Fruit fly (Drosophila melanogaster) whole organism, embryonic: ENCODE measurements around the gene CG33969.
A peak's percentile ranks its signal among the peaks of the same experiment; 100 is the strongest.

Source experiments
- Bgb ChIP-seq: fragments of 200-800 bp; sonication (Bioruptor generic); IDR thresholded peaks from 2 replicates; pipeline ENCODE4 v1.3.6; 2022; ENCODE audit warnings: missing biosample characterization, missing genetic modification characterization; ENCODE audit not compliant: partially characterized antibody
- CG1024 ChIP-seq: fragments of 200-800 bp; sonication (Bioruptor generic); IDR thresholded peaks from 2 replicates; pipeline ENCODE4 v1.3.6; 2022; ENCODE audit warnings: missing biosample characterization, missing genetic modification characterization
- CG10267 ChIP-seq: fragments of 200-800 bp; sonication (Bioruptor generic); optimal IDR thresholded peaks from 2 replicates; lab custom pipeline; 2018; ENCODE audit warnings: missing biosample characterization, mild to moderate bottlenecking, missing genetic modification characterization, moderate library complexity
- CG12744 ChIP-seq: fragments of 200-800 bp; sonication (Bioruptor generic); optimal IDR thresholded peaks from 2 replicates; lab custom pipeline; 2016; ENCODE audit warnings: missing biosample characterization, missing genetic modification characterization
- CG13123 ChIP-seq: fragments of 200-800 bp; sonication (Bioruptor generic); optimal IDR thresholded peaks from 2 replicates; lab custom pipeline; 2016; ENCODE audit warnings: missing biosample characterization, missing genetic modification characterization
- CG13287 ChIP-seq: fragments of 200-800 bp; sonication (Bioruptor generic); IDR thresholded peaks from 2 replicates; pipeline ENCODE4 v1.3.6; 2022; ENCODE audit warnings: missing biosample characterization, missing genetic modification characterization; ENCODE audit not compliant: partially characterized antibody
- CG13424 ChIP-seq: fragments of 200-800 bp; sonication (Bioruptor generic); optimal IDR thresholded peaks from 2 replicates; lab custom pipeline; 2019; ENCODE audit warnings: missing biosample characterization, mild to moderate bottlenecking, missing genetic modification characterization, moderate library complexity
- CG15011 ChIP-seq: fragments of 200-800 bp; sonication (Bioruptor generic); optimal IDR thresholded peaks from 3 replicates; lab custom pipeline; 2018; ENCODE audit warnings: missing biosample characterization, mild to moderate bottlenecking, missing genetic modification characterization
- CG17829 ChIP-seq: fragments of 200-800 bp; optimal IDR thresholded peaks from 2 replicates; lab custom pipeline; 2019; ENCODE audit warnings: missing biosample characterization, mild to moderate bottlenecking, missing genetic modification characterization, moderate library complexity
- CG2202 ChIP-seq: fragments of 200-800 bp; sonication (Bioruptor generic); optimal IDR thresholded peaks from 2 replicates; lab custom pipeline; 2018; ENCODE audit warnings: missing biosample characterization, mild to moderate bottlenecking, missing genetic modification characterization
- CG2712 ChIP-seq: fragments of 200-800 bp; optimal IDR thresholded peaks from 3 replicates; lab custom pipeline; 2019; ENCODE audit warnings: missing biosample characterization, mild to moderate bottlenecking, missing genetic modification characterization, moderate library complexity
- CG30020 ChIP-seq: fragments of 200-800 bp; optimal IDR thresholded peaks from 2 replicates; lab custom pipeline; 2019; ENCODE audit warnings: missing biosample characterization, mild to moderate bottlenecking, missing genetic modification characterization, moderate library complexity
- CG32767 ChIP-seq: fragments of 200-800 bp; sonication (Bioruptor generic); IDR thresholded peaks from 2 replicates; pipeline ENCODE4 v1.3.6; 2022; ENCODE audit warnings: missing biosample characterization, missing genetic modification characterization
- CG34224 ChIP-seq: fragments of 200-800 bp; sonication (Bioruptor generic); IDR thresholded peaks from 3 replicates; pipeline ENCODE4 v1.3.6; 2022; ENCODE audit warnings: missing biosample characterization, missing genetic modification characterization; ENCODE audit not compliant: partially characterized antibody
- CG4360 ChIP-seq: fragments of 200-800 bp; sonication (Bioruptor generic); IDR thresholded peaks from 2 replicates; pipeline ENCODE4 v1.3.6; 2022; ENCODE audit warnings: missing biosample characterization, missing genetic modification characterization
- CG6791 ChIP-seq: fragments of 200-800 bp; sonication (Bioruptor generic); IDR thresholded peaks from 3 replicates; pipeline ENCODE4 v1.3.6; 2022; ENCODE audit warnings: missing biosample characterization, missing genetic modification characterization; ENCODE audit not compliant: partially characterized antibody
- CG7271 ChIP-seq: fragments of 200-800 bp; sonication (Bioruptor generic); optimal IDR thresholded peaks from 2 replicates; lab custom pipeline; 2018; ENCODE audit warnings: missing biosample characterization, mild to moderate bottlenecking, missing genetic modification characterization, moderate library complexity
- CG7928 ChIP-seq: fragments of 200-800 bp; sonication (Bioruptor generic); optimal IDR thresholded peaks from 2 replicates; lab custom pipeline; 2017; ENCODE audit warnings: missing biosample characterization, mild to moderate bottlenecking, missing genetic modification characterization
- CG7963 ChIP-seq: fragments of 200-800 bp; sonication (Bioruptor generic); IDR thresholded peaks from 3 replicates; pipeline ENCODE4 v1.3.6; 2022; ENCODE audit warnings: missing biosample characterization, missing genetic modification characterization; ENCODE audit not compliant: partially characterized antibody
- CG8924 ChIP-seq: fragments of 200-800 bp; optimal IDR thresholded peaks from 3 replicates; lab custom pipeline; 2019; ENCODE audit warnings: missing biosample characterization, mild to moderate bottlenecking, missing genetic modification characterization, moderate library complexity
- CG8944 ChIP-seq: fragments of 200-800 bp; sonication (Bioruptor generic); optimal IDR thresholded peaks from 3 replicates; lab custom pipeline; 2016; ENCODE audit warnings: missing biosample characterization, missing genetic modification characterization
- CG9727 ChIP-seq: fragments of 200-800 bp; sonication (Bioruptor generic); optimal IDR thresholded peaks from 3 replicates; lab custom pipeline; 2017; ENCODE audit warnings: missing biosample characterization, mild to moderate bottlenecking, missing genetic modification characterization
- Chrac-16 ChIP-seq: fragments of 200-800 bp; sonication (Bioruptor generic); optimal IDR thresholded peaks from 3 replicates; lab custom pipeline; 2016; ENCODE audit warnings: missing biosample characterization, missing genetic modification characterization
- Dp ChIP-seq: fragments of 200-800 bp; sonication (Bioruptor generic); optimal IDR thresholded peaks from 2 replicates; lab custom pipeline; 2018; ENCODE audit warnings: missing biosample characterization, mild to moderate bottlenecking, missing genetic modification characterization, moderate library complexity
- Dref ChIP-seq: fragments of 200-800 bp; sonication (Bioruptor generic); IDR thresholded peaks from 2 replicates; pipeline ENCODE4 v1.3.6; 2022; ENCODE audit warnings: missing biosample characterization, missing genetic modification characterization
- Eip74EF ChIP-seq, 2 experiments: fragments of 200-800 bp in 1 of 2; fragments of >200 bp in 1 of 2; sonication (Bioruptor generic) in 1 of 2; optimal IDR thresholded peaks; 2 replicates each; lab custom pipeline; 2017 to 2019; ENCODE audit warnings: missing biosample characterization in 2 of 2, missing genetic modification characterization in 2 of 2, mild to moderate bottlenecking in 1 of 2, moderate library complexity in 1 of 2
- Ets65A ChIP-seq: fragments of 200-800 bp; sonication (Bioruptor generic); peaks from one replicate; lab custom pipeline; 2016; ENCODE audit warnings: missing biosample characterization, missing genetic modification characterization
- Fer3 ChIP-seq: fragments of 200-800 bp; sonication (Bioruptor generic); optimal IDR thresholded peaks from 2 replicates; lab custom pipeline; 2018; ENCODE audit warnings: missing biosample characterization, mild to moderate bottlenecking, missing genetic modification characterization, moderate library complexity
- H15 ChIP-seq: fragments of 200-800 bp; sonication (Bioruptor generic); IDR thresholded peaks from 3 replicates; pipeline ENCODE4 v1.3.6; 2022; ENCODE audit warnings: missing biosample characterization, missing genetic modification characterization
- HmgZ ChIP-seq: fragments of 200-800 bp; sonication (Bioruptor generic); optimal IDR thresholded peaks from 2 replicates; lab custom pipeline; 2018; ENCODE audit warnings: missing biosample characterization, mild to moderate bottlenecking, missing genetic modification characterization
- MBD-R2 ChIP-seq: fragments of 200-800 bp; sonication (Bioruptor generic); IDR thresholded peaks from 2 replicates; pipeline ENCODE4 v1.3.6; 2022; ENCODE audit warnings: missing biosample characterization, missing genetic modification characterization
- NC2β ChIP-seq: fragments of 200-800 bp; sonication (Bioruptor generic); optimal IDR thresholded peaks from 2 replicates; lab custom pipeline; 2016; ENCODE audit warnings: missing biosample characterization, missing genetic modification characterization
- Oli ChIP-seq: fragments of 200-800 bp; sonication (Bioruptor generic); optimal IDR thresholded peaks from 2 replicates; lab custom pipeline; 2018; ENCODE audit warnings: missing biosample characterization, mild to moderate bottlenecking, missing genetic modification characterization, moderate library complexity
- Pdp1 ChIP-seq, 2 experiments: fragments of 200-800 bp; sonication (Bioruptor generic); optimal IDR thresholded peaks; 3 replicates each; lab custom pipeline; 2016; ENCODE audit warnings: missing biosample characterization in 2 of 2, missing genetic modification characterization in 2 of 2, mild to moderate bottlenecking in 1 of 2, moderate library complexity in 1 of 2
- Sin3A ChIP-seq: fragments of >200 bp; optimal IDR thresholded peaks from 2 replicates; lab custom pipeline; 2018
- ap ChIP-seq: fragments of 200-800 bp; sonication (Bioruptor generic); IDR thresholded peaks from 2 replicates; pipeline ENCODE4 v1.3.6; 2022; ENCODE audit warnings: missing biosample characterization, missing genetic modification characterization
- ato ChIP-seq: fragments of 200-800 bp; sonication (Bioruptor generic); IDR thresholded peaks from 2 replicates; pipeline ENCODE4 v1.3.6; 2022; ENCODE audit warnings: missing biosample characterization, missing genetic modification characterization; ENCODE audit not compliant: partially characterized antibody
- bbx ChIP-seq: fragments of 200-800 bp; sonication (Bioruptor generic); IDR thresholded peaks from 2 replicates; pipeline ENCODE4 v1.3.6; 2022; ENCODE audit warnings: missing biosample characterization, missing genetic modification characterization; ENCODE audit not compliant: partially characterized antibody
- en ChIP-seq: fragments of 200-800 bp; sonication (Bioruptor generic); optimal IDR thresholded peaks from 2 replicates; lab custom pipeline; 2016; ENCODE audit warnings: missing biosample characterization, missing genetic modification characterization
- jing ChIP-seq: fragments of 200-800 bp; sonication (Bioruptor generic); optimal IDR thresholded peaks from 2 replicates; lab custom pipeline; 2018; ENCODE audit warnings: missing biosample characterization, mild to moderate bottlenecking, missing genetic modification characterization
- jumu ChIP-seq: fragments of 200-800 bp; sonication (Bioruptor generic); optimal IDR thresholded peaks from 3 replicates; lab custom pipeline; 2016; ENCODE audit warnings: missing biosample characterization, missing genetic modification characterization
- lilli ChIP-seq: fragments of 200-800 bp; sonication (Bioruptor generic); optimal IDR thresholded peaks from 3 replicates; lab custom pipeline; 2016; ENCODE audit warnings: missing biosample characterization, missing genetic modification characterization
- oc ChIP-seq: fragments of 200-800 bp; sonication (Bioruptor generic); optimal IDR thresholded peaks from 2 replicates; lab custom pipeline; 2018; ENCODE audit warnings: missing biosample characterization, mild to moderate bottlenecking, missing genetic modification characterization, moderate library complexity
- row ChIP-seq: fragments of 200-800 bp; sonication (Bioruptor generic); IDR thresholded peaks from 3 replicates; pipeline ENCODE4 v1.3.6; 2022; ENCODE audit warnings: missing biosample characterization, missing genetic modification characterization
- scrt ChIP-seq: fragments of 200-800 bp; sonication (Bioruptor generic); optimal IDR thresholded peaks from 2 replicates; lab custom pipeline; 2018; ENCODE audit warnings: missing biosample characterization, mild to moderate bottlenecking, missing genetic modification characterization, moderate library complexity
- sens-2 ChIP-seq: fragments of 200-800 bp; sonication (Bioruptor generic); IDR thresholded peaks from 2 replicates; pipeline ENCODE4 v1.3.6; 2022; ENCODE audit warnings: missing biosample characterization, missing genetic modification characterization
- stwl ChIP-seq: fragments of 200-800 bp; sonication (Bioruptor generic); optimal IDR thresholded peaks from 3 replicates; lab custom pipeline; 2018; ENCODE audit warnings: missing biosample characterization, mild to moderate bottlenecking, missing genetic modification characterization, moderate library complexity
- toy ChIP-seq: fragments of 200-800 bp; sonication (Bioruptor generic); IDR thresholded peaks from 2 replicates; pipeline ENCODE4 v1.3.6; 2022; ENCODE audit warnings: missing biosample characterization, missing genetic modification characterization
- trem ChIP-seq: fragments of 200-800 bp; optimal IDR thresholded peaks from 3 replicates; lab custom pipeline; 2019; ENCODE audit warnings: missing biosample characterization, mild to moderate bottlenecking, missing genetic modification characterization, moderate library complexity
- yki ChIP-seq: fragments of >200 bp; optimal IDR thresholded peaks from 3 replicates; lab custom pipeline; 2018
- zf30C ChIP-seq: fragments of 200-800 bp; sonication (Bioruptor generic); optimal IDR thresholded peaks from 3 replicates; lab custom pipeline; 2018; ENCODE audit warnings: missing biosample characterization, mild to moderate bottlenecking, missing genetic modification characterization

Gene CG33969

dm6 chr3L:20432297-20432696 is 38.9 kb upstream of the CG33969 start, which contains the start of the genes Las and Psn (continued):
- TF ChIP-seq Dp (peak; percentile 61), CG7271 (tag; lab: Kevin White, UChicago) (no peak), CG17829 (peak; percentile 43), CG32767 (no peak), lilli (GFP tag; lab: Kevin White, UChicago) (peak; percentile 44), CG12744 (GFP tag; lab: Kevin White, UChicago) (no peak), jing (GFP tag; lab: Kevin White, UChicago) (no peak), CG1024 (GFP tag; lab: Robert Waterston, UW) (no peak), trem (tag; lab: Kevin White, UChicago) (peak; percentile 70), jumu (GFP tag; lab: Kevin White, UChicago) (no peak), row (peak; percentile 50), Chrac-16 (GFP tag; lab: Kevin White, UChicago) (peak; percentile 0), CG9727 (GFP tag; lab: Kevin White, UChicago) (no peak), CG2202 (tag; lab: Kevin White, UChicago) (no peak), CG2712 (tag; lab: Kevin White, UChicago) (peak; percentile 49), CG30020 (tag; lab: Kevin White, UChicago) (peak; percentile 58), stwl (peak; percentile 66), ato (GFP tag; lab: Robert Waterston, UW) (0 out of 2 replicates have a peak, but pooled peaks have one; percentile 40), toy (GFP tag; lab: Robert Waterston, UW) (no peak), CG15011 (GFP tag; lab: Kevin White, UChicago) (no peak), Eip74EF (GFP tag; optimal IDR thresholded peaks at IDR 0.05; lab: Kevin White, UChicago) (no peak), CG6791 (0 out of 3 replicates have a peak, but pooled peaks have one; percentile 45), CG13287 (GFP tag; lab: Robert Waterston, UW) (peak; percentile 82), sens-2 (GFP tag; lab: Robert Waterston, UW) (no peak), Oli (tag; lab: Kevin White, UChicago) (no peak), CG8924 (tag; lab: Kevin White, UChicago) (peak; percentile 18), bbx (GFP tag; lab: Robert Waterston, UW) (0 out of 2 replicates have a peak, but pooled peaks have one; percentile 16), CG34224 (GFP tag; lab: Robert Waterston, UW) (peak; percentile 62), yki (lab: Kevin White, UChicago) (no peak), CG13424 (tag; lab: Kevin White, UChicago) (no peak), oc (tag; lab: Kevin White, UChicago) (peak; percentile 20), Sin3A (lab: Kevin White, UChicago) (peak; percentile 73), en (GFP tag; lab: Kevin White, UChicago) (no peak), Dref (peak; percentile 63), Fer3 (tag; lab: Kevin White, UChicago) (no peak), CG7963 (GFP tag; lab: Robert Waterston, UW) (no peak), HmgZ (tag; lab: Kevin White, UChicago) (peak; percentile 10), CG7928 (GFP tag; lab: Kevin White, UChicago) (no peak), MBD-R2 (peak; percentile 60), zf30C (no peak), CG13123 (GFP tag; lab: Kevin White, UChicago) (no peak), scrt (GFP tag; lab: Kevin White, UChicago) (no peak), CG10267 (tag; lab: Kevin White, UChicago) (peak; percentile 62), NC2β (peak; percentile 25), Ets65A (peak; percentile 64), Bgb (GFP tag; lab: Robert Waterston, UW) (0 out of 2 replicates have a peak, but pooled peaks have one; percentile 32), Pdp1 (GFP tag; optimal IDR thresholded peaks at IDR 0.05; lab: Kevin White, UChicago) (peak; percentile 28 to 76), CG8944 (no peak), H15 (no peak), ap (GFP tag; lab: Robert Waterston, UW) (no peak), CG4360 (GFP tag; lab: Robert Waterston, UW) (no peak)
